Worm (Caenorhabditis elegans) whole organism, L2 larva: ENCODE results near the gene clec-149.

ENCODE experiments used
- aly-2 ChIP-seq: fragments of 150-350 bp; optimal IDR thresholded peaks from 2 replicates; lab custom pipeline; 2014; ENCODE audit warnings: missing biosample characterization, missing genetic modification characterization
- ama-1 ChIP-seq: fragments of 150-350 bp; optimal IDR thresholded peaks from 2 replicates; lab custom pipeline; 2018; ENCODE audit warnings: inconsistent platforms
- elt-1 ChIP-seq: fragments of 150-350 bp; optimal IDR thresholded peaks from 2 replicates; lab custom pipeline; 2014; ENCODE audit warnings: missing biosample characterization, missing genetic modification characterization
- fos-1 ChIP-seq: fragments of 150-350 bp; optimal IDR thresholded peaks from 2 replicates; lab custom pipeline; 2014; ENCODE audit warnings: missing biosample characterization, missing genetic modification characterization
- lin-11 ChIP-seq: fragments of 150-350 bp; sonication (generic microtip); optimal IDR thresholded peaks from 2 replicates; lab custom pipeline; 2014; ENCODE audit warnings: missing biosample characterization, missing genetic modification characterization, inconsistent platforms, mixed read lengths
- lsy-2 ChIP-seq, 2 experiments: fragments of 150-350 bp in 1 of 2; sonication (generic microtip) in 1 of 2; optimal IDR thresholded peaks; 2 replicates each; lab custom pipeline; 2014 to 2017; ENCODE audit warnings: missing biosample characterization in 2 of 2, missing genetic modification characterization in 2 of 2
- mab-5 ChIP-seq: fragments of 150-350 bp; optimal IDR thresholded peaks from 2 replicates; lab custom pipeline; 2014; ENCODE audit warnings: missing biosample characterization, missing genetic modification characterization
- nhr-11 ChIP-seq: fragments of 150-350 bp; optimal IDR thresholded peaks from 2 replicates; lab custom pipeline; 2014; ENCODE audit warnings: missing biosample characterization, missing genetic modification characterization
- nhr-23 ChIP-seq: fragments of 150-350 bp; optimal IDR thresholded peaks from 2 replicates; lab custom pipeline; 2014; ENCODE audit warnings: missing biosample characterization, missing genetic modification reagents, missing genetic modification characterization
- nhr-6 ChIP-seq: fragments of 150-350 bp; optimal IDR thresholded peaks from 2 replicates; lab custom pipeline; 2014; ENCODE audit warnings: missing biosample characterization, missing genetic modification characterization
- nhr-77 ChIP-seq: fragments of 150-350 bp; optimal IDR thresholded peaks from 2 replicates; lab custom pipeline; 2014; ENCODE audit warnings: missing biosample characterization, missing genetic modification characterization
- sma-3 ChIP-seq: sonication (generic microtip); optimal IDR thresholded peaks from 2 replicates; lab custom pipeline; 2016; ENCODE audit warnings: missing genetic modification reagents, missing genetic modification characterization, missing compliant biosample characterization
- snpc-4 ChIP-seq: fragments of 150-350 bp; optimal IDR thresholded peaks from 2 replicates; lab custom pipeline; 2014; ENCODE audit warnings: missing biosample characterization, missing genetic modification characterization
- zag-1 ChIP-seq: fragments of 150-350 bp; optimal IDR thresholded peaks from 2 replicates; lab custom pipeline; 2014; ENCODE audit warnings: missing biosample characterization, missing genetic modification characterization

DNA sequence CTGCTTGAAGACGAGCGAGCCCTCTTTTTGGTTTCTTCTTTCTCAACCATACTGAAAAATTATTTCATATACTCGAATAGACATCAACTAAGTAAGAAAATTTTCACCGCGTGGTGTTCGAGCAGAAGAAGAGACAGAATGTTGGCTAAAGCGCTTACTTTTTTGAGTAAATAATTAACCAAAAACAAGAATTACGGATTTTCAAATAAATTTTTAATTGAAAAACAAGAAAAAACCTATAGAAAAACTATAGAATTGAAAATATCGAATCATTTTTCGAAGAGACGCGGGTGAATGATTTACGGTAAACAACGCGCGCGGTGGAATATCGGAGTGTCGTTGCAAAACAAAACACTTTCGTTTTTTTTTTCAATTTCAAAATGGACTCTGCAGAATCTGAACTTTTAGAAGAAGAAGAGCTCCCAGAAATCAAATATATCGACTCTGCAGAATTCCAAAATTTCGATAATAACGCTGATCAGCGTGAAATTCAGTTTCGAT, 30.9 kb downstream of the clec-149 start, which contains the start of the genes rnp-5 and tag-51:
- no peak for TF ChIP-seq nhr-23 (tag; lab: Kevin White, UChicago)
- TF ChIP-seq mab-5 (tag; lab: Kevin White, UChicago), result no peak
- no peak for TF ChIP-seq nhr-11 (tag; lab: Kevin White, UChicago)
- TF ChIP-seq elt-1 (tag; lab: Kevin White, UChicago), result no peak
- TF ChIP-seq aly-2 (tag; lab: Kevin White, UChicago), result no peak
- no peak for TF ChIP-seq snpc-4 (tag; lab: Kevin White, UChicago)
- no peak for TF ChIP-seq nhr-6 (tag; lab: Kevin White, UChicago)
- TF ChIP-seq lin-11 (tag; lab: Kevin White, UChicago), result no peak
- TF ChIP-seq lsy-2 (tag; optimal IDR thresholded peaks at IDR 0.05; lab: Kevin White, UChicago), result peak in 1 of 2 experiments; percentile 25
- no peak for TF ChIP-seq sma-3 (GFP tag; lab: Kevin White, UChicago)
- TF ChIP-seq nhr-77 (tag; lab: Kevin White, UChicago), result no peak
- no peak for TF ChIP-seq fos-1 (tag; lab: Kevin White, UChicago)
- TF ChIP-seq ama-1 (lab: Kevin White, UChicago), result no peak
- TF ChIP-seq zag-1 (tag; lab: Kevin White, UChicago), result no peak
